Worm (Caenorhabditis elegans): ENCODE data around the gene Y69A2AR.1.
"Not testable (repeated sequence)": the region's sequence is repeated elsewhere in the genome, so short reads cannot be mapped to it uniquely, and the experiment has no call there.

- TF ChIP-seq lsy-2 (tag; optimal IDR thresholded peaks at IDR 0.05); lin-13 (GFP tag; optimal IDR thresholded peaks at IDR 0.05); jun-1 (tag; optimal IDR thresholded peaks at IDR 0.05); ZK546.5 (tag; optimal IDR thresholded peaks at IDR 0.05); nhr-77 (tag; optimal IDR thresholded peaks at IDR 0.05); egl-27 (tag; optimal IDR thresholded peaks at IDR 0.05); R02D3.7 (tag; optimal IDR thresholded peaks at IDR 0.05); nhr-237 (tag; optimal IDR thresholded peaks at IDR 0.05); T26A8.4 (GFP tag; IDR thresholded peaks at IDR 0.05); zfp-3 (GFP tag; conservative IDR thresholded peaks at IDR 0.05); unc-130 (GFP tag; optimal IDR thresholded peaks at IDR 0.05): not testable (repeated sequence)
Observed at ce11 chrIV:2668152-2668551, 1.3 kb downstream of the Y69A2AR.1 start.

Data from whole organism, L4 larva.